Worm (Caenorhabditis elegans) whole organism, early embryonic: Measurements from ENCODE around the gene rps-25.

Experiments
- ets-7 ChIP-seq: sonication (generic microtip); optimal IDR thresholded peaks from 2 replicates; lab custom pipeline; 2016; ENCODE audit warnings: missing genotype, missing genetic modification characterization, missing compliant biosample characterization
- hmg-4 ChIP-seq: fragments of 200-800 bp; sonication (Bioruptor generic); optimal IDR thresholded peaks from 2 replicates; lab custom pipeline; 2018; ENCODE audit warnings: mild to moderate bottlenecking, missing genetic modification characterization, missing compliant biosample characterization
- pes-1 ChIP-seq: fragments of 200-800 bp; sonication (Bioruptor generic); IDR thresholded peaks from 2 replicates; pipeline ENCODE4 v1.3.6; 2022; ENCODE audit warnings: missing genetic modification reagents, missing genetic modification characterization, missing compliant biosample characterization
- sea-1 ChIP-seq: fragments of 200-800 bp; sonication (Bioruptor generic); conservative IDR thresholded peaks from 2 replicates; pipeline ENCODE4 v1.3.6; 2022; ENCODE audit warnings: missing genetic modification characterization, missing compliant biosample characterization
- tra-4 ChIP-seq: sonication (generic microtip); optimal IDR thresholded peaks from 2 replicates; lab custom pipeline; 2017; ENCODE audit warnings: missing genetic modification characterization, missing compliant biosample characterization

ce11 chrIV:5915152-5915551, 32.3 kb downstream of the rps-25 start:
- no peak for TF ChIP-seq hmg-4 (GFP tag; lab: Kevin White, UChicago)
- TF ChIP-seq sea-1 (GFP tag; lab: Robert Waterston, UW) = no peak
- no peak for TF ChIP-seq pes-1 (GFP tag; lab: Robert Waterston, UW)
- no peak for TF ChIP-seq ets-7 (tag; lab: Kevin White, UChicago)
- no peak for TF ChIP-seq tra-4
